Fruit fly (Drosophila melanogaster) whole organism, embryonic: ENCODE measurements around the gene CG43998.

Source experiments
- CG10209 ChIP-seq: fragments of 200-800 bp; sonication (Bioruptor generic); optimal IDR thresholded peaks from 3 replicates; lab custom pipeline; 2017; ENCODE audit warnings: missing biosample characterization, mild to moderate bottlenecking, missing genetic modification characterization, missing genetic modification reagents
- CG10267 ChIP-seq: fragments of 200-800 bp; sonication (Bioruptor generic); optimal IDR thresholded peaks from 2 replicates; lab custom pipeline; 2018; ENCODE audit warnings: missing biosample characterization, mild to moderate bottlenecking, missing genetic modification characterization, moderate library complexity
- CG10274 ChIP-seq: fragments of 200-800 bp; sonication (Bioruptor generic); optimal IDR thresholded peaks from 3 replicates; lab custom pipeline; 2017; ENCODE audit warnings: missing biosample characterization, mild to moderate bottlenecking, missing genetic modification characterization
- CG10462 ChIP-seq: fragments of 200-800 bp; sonication (Bioruptor generic); optimal IDR thresholded peaks from 2 replicates; lab custom pipeline; 2016; ENCODE audit warnings: missing biosample characterization, missing genetic modification characterization
- CG10565 ChIP-seq: fragments of 200-800 bp; sonication (Bioruptor generic); optimal IDR thresholded peaks from 3 replicates; lab custom pipeline; 2016; ENCODE audit warnings: missing biosample characterization, mild to moderate bottlenecking, missing genetic modification characterization
- CG10654 ChIP-seq: fragments of 200-800 bp; sonication (Bioruptor generic); optimal IDR thresholded peaks from 2 replicates; lab custom pipeline; 2016; ENCODE audit warnings: missing biosample characterization, missing genetic modification characterization
- CG11695 ChIP-seq: fragments of 200-800 bp; sonication (Bioruptor generic); IDR thresholded peaks from 3 replicates; pipeline ENCODE4 v1.3.6; 2022; ENCODE audit warnings: missing biosample characterization, missing genetic modification characterization
- CG12104 ChIP-seq: fragments of 200-800 bp; sonication (Bioruptor generic); optimal IDR thresholded peaks from 3 replicates; lab custom pipeline; 2016; ENCODE audit warnings: missing biosample characterization, missing genetic modification characterization
- CG14050 ChIP-seq: fragments of 200-800 bp; sonication (Bioruptor generic); IDR thresholded peaks from 3 replicates; pipeline ENCODE4 v1.3.6; 2022; ENCODE audit warnings: missing biosample characterization, missing genetic modification characterization
- CG14710 ChIP-seq: fragments of 200-800 bp; sonication (Bioruptor generic); optimal IDR thresholded peaks from 3 replicates; lab custom pipeline; 2019; ENCODE audit warnings: missing biosample characterization, mild to moderate bottlenecking, missing genetic modification characterization, moderate library complexity
- CG16863 ChIP-seq: fragments of 200-800 bp; sonication (Bioruptor generic); optimal IDR thresholded peaks from 3 replicates; lab custom pipeline; 2016; ENCODE audit warnings: missing biosample characterization, missing genetic modification characterization
- CG18619 ChIP-seq: fragments of 200-800 bp; sonication (Bioruptor generic); optimal IDR thresholded peaks from 3 replicates; lab custom pipeline; 2017; ENCODE audit warnings: missing biosample characterization, mild to moderate bottlenecking, missing genetic modification characterization
- CG2678 ChIP-seq: fragments of 200-800 bp; sonication (Bioruptor generic); optimal IDR thresholded peaks from 3 replicates; lab custom pipeline; 2019; ENCODE audit warnings: missing biosample characterization, mild to moderate bottlenecking, missing genetic modification characterization, moderate library complexity
- CG2712 ChIP-seq: fragments of 200-800 bp; optimal IDR thresholded peaks from 3 replicates; lab custom pipeline; 2019; ENCODE audit warnings: missing biosample characterization, mild to moderate bottlenecking, missing genetic modification characterization, moderate library complexity
- CG30431 ChIP-seq: fragments of 200-800 bp; sonication (Bioruptor generic); optimal IDR thresholded peaks from 2 replicates; lab custom pipeline; 2017; ENCODE audit warnings: missing biosample characterization, missing genetic modification characterization
- CG3726 ChIP-seq: fragments of 200-800 bp; sonication (Bioruptor generic); IDR thresholded peaks from 3 replicates; pipeline ENCODE4, ENCODE4 v1.3.6; 2022; ENCODE audit warnings: missing biosample characterization, missing genetic modification characterization
- CG3847 ChIP-seq: fragments of 200-800 bp; sonication (Bioruptor generic); IDR thresholded peaks from 2 replicates; pipeline ENCODE4 v1.3.6; 2022; ENCODE audit warnings: missing biosample characterization, missing genetic modification characterization
- CG4617 ChIP-seq: fragments of 200-800 bp; sonication (Bioruptor generic); optimal IDR thresholded peaks from 3 replicates; lab custom pipeline; 2016; ENCODE audit warnings: missing biosample characterization, missing genetic modification characterization, borderline replicate concordance
- CG6813 ChIP-seq: fragments of 200-800 bp; sonication (Bioruptor generic); optimal IDR thresholded peaks from 2 replicates; lab custom pipeline; 2017; ENCODE audit warnings: missing biosample characterization, missing genetic modification characterization, mild to moderate bottlenecking, moderate library complexity, missing genetic modification reagents
- CG7786 ChIP-seq: fragments of 200-800 bp; sonication (Bioruptor generic); optimal IDR thresholded peaks from 2 replicates; lab custom pipeline; 2016; ENCODE audit warnings: missing biosample characterization, missing genetic modification characterization
- CG7928 ChIP-seq: fragments of 200-800 bp; sonication (Bioruptor generic); optimal IDR thresholded peaks from 2 replicates; lab custom pipeline; 2017; ENCODE audit warnings: missing biosample characterization, mild to moderate bottlenecking, missing genetic modification characterization
- CG7987 ChIP-seq: fragments of 200-800 bp; sonication (Bioruptor generic); optimal IDR thresholded peaks from 2 replicates; lab custom pipeline; 2018; ENCODE audit warnings: missing biosample characterization, mild to moderate bottlenecking, missing genetic modification characterization, moderate library complexity
- CG8478 ChIP-seq: fragments of >200 bp; optimal IDR thresholded peaks from 2 replicates; lab custom pipeline; 2018
- CG9797 ChIP-seq: fragments of 200-800 bp; sonication (Bioruptor generic); optimal IDR thresholded peaks from 3 replicates; lab custom pipeline; 2018; ENCODE audit warnings: missing biosample characterization, mild to moderate bottlenecking, missing genetic modification characterization
- D19A ChIP-seq: fragments of 200-800 bp; optimal IDR thresholded peaks from 3 replicates; lab custom pipeline; 2019; ENCODE audit warnings: missing biosample characterization, mild to moderate bottlenecking, missing genetic modification characterization, moderate library complexity
- Dip3 ChIP-seq: fragments of 200-800 bp; sonication (Bioruptor generic); optimal IDR thresholded peaks from 3 replicates; lab custom pipeline; 2016; ENCODE audit warnings: missing biosample characterization, missing genetic modification characterization
- Doc3 ChIP-seq: fragments of 200-800 bp; sonication (Bioruptor generic); IDR thresholded peaks from 3 replicates; pipeline ENCODE4 v1.3.6; 2022; ENCODE audit warnings: missing biosample characterization, missing genetic modification characterization; ENCODE audit not compliant: partially characterized antibody
- E2f2 ChIP-seq: fragments of 200-800 bp; sonication (Bioruptor generic); IDR thresholded peaks from 2 replicates; pipeline ENCODE4 v1.3.6; 2022; ENCODE audit warnings: missing biosample characterization, missing genetic modification characterization
- HLH4C ChIP-seq: fragments of 200-800 bp; sonication (Bioruptor generic); IDR thresholded peaks from 3 replicates; pipeline ENCODE4 v1.3.6; 2022; ENCODE audit warnings: missing biosample characterization, missing genetic modification characterization; ENCODE audit not compliant: partially characterized antibody
- HmgZ ChIP-seq: fragments of 200-800 bp; sonication (Bioruptor generic); optimal IDR thresholded peaks from 2 replicates; lab custom pipeline; 2018; ENCODE audit warnings: missing biosample characterization, mild to moderate bottlenecking, missing genetic modification characterization
- Lpt ChIP-seq: fragments of >200 bp; optimal IDR thresholded peaks from 2 replicates; lab custom pipeline; 2018; ENCODE audit warnings: missing biosample characterization, missing genetic modification characterization
- MBD-R2 ChIP-seq: fragments of 200-800 bp; sonication (Bioruptor generic); IDR thresholded peaks from 2 replicates; pipeline ENCODE4 v1.3.6; 2022; ENCODE audit warnings: missing biosample characterization, missing genetic modification characterization
- Neu2 ChIP-seq: fragments of 200-800 bp; sonication (Bioruptor generic); optimal IDR thresholded peaks from 3 replicates; lab custom pipeline; 2016; ENCODE audit warnings: missing biosample characterization, missing genetic modification characterization, borderline replicate concordance
- Scr ChIP-seq: fragments of 200-800 bp; sonication (Bioruptor generic); IDR thresholded peaks from 2 replicates; pipeline ENCODE4 v1.3.6; 2022; ENCODE audit warnings: missing biosample characterization, missing genetic modification characterization; ENCODE audit not compliant: partially characterized antibody
- Sry-δ ChIP-seq: fragments of 200-800 bp; sonication (Bioruptor generic); optimal IDR thresholded peaks from 2 replicates; lab custom pipeline; 2016; ENCODE audit warnings: missing biosample characterization, missing genetic modification characterization
- Taf1 ChIP-seq: fragments of 200-800 bp; sonication (Bioruptor generic); IDR thresholded peaks from 2 replicates; pipeline ENCODE4 v1.3.6; 2022; ENCODE audit warnings: missing biosample characterization, missing genetic modification characterization
- ara ChIP-seq: fragments of 200-800 bp; sonication (Bioruptor generic); IDR thresholded peaks from 2 replicates; pipeline ENCODE4 v1.3.6; 2022; ENCODE audit warnings: missing biosample characterization, missing genetic modification characterization
- ci ChIP-seq: fragments of 200-800 bp; sonication (Bioruptor generic); IDR thresholded peaks from 3 replicates; pipeline ENCODE4 v1.3.6; 2022; ENCODE audit warnings: missing biosample characterization, missing genetic modification characterization
- dimm ChIP-seq: fragments of 200-800 bp; sonication (Bioruptor generic); IDR thresholded peaks from 2 replicates; pipeline ENCODE4 v1.3.6; 2022; ENCODE audit warnings: missing biosample characterization, missing genetic modification characterization
- dpn ChIP-seq, 2 experiments: fragments of 200-800 bp; sonication (Bioruptor generic); optimal IDR thresholded peaks; 3 replicates each; lab custom pipeline; 2016; ENCODE audit warnings: missing biosample characterization in 2 of 2, missing genetic modification characterization in 2 of 2
- en ChIP-seq: fragments of 200-800 bp; sonication (Bioruptor generic); optimal IDR thresholded peaks from 2 replicates; lab custom pipeline; 2016; ENCODE audit warnings: missing biosample characterization, missing genetic modification characterization
- gce ChIP-seq: fragments of 200-800 bp; sonication (Bioruptor generic); IDR thresholded peaks from 3 replicates; pipeline ENCODE4 v1.3.6; 2022; ENCODE audit warnings: missing biosample characterization, missing genetic modification characterization
- lab ChIP-seq: fragments of 200-800 bp; sonication (Bioruptor generic); optimal IDR thresholded peaks from 3 replicates; lab custom pipeline; 2017; ENCODE audit warnings: missing biosample characterization, missing genetic modification characterization, mild to moderate bottlenecking, moderate library complexity, missing genetic modification reagents
- scrt ChIP-seq: fragments of 200-800 bp; sonication (Bioruptor generic); optimal IDR thresholded peaks from 2 replicates; lab custom pipeline; 2018; ENCODE audit warnings: missing biosample characterization, mild to moderate bottlenecking, missing genetic modification characterization, moderate library complexity
- sisA ChIP-seq: fragments of 200-800 bp; sonication (Bioruptor generic); IDR thresholded peaks from 2 replicates; pipeline ENCODE4 v1.3.6; 2022; ENCODE audit warnings: missing biosample characterization, missing genetic modification characterization
- slou ChIP-seq: fragments of 200-800 bp; sonication (Bioruptor generic); optimal IDR thresholded peaks from 3 replicates; lab custom pipeline; 2016; ENCODE audit warnings: missing biosample characterization, missing genetic modification characterization
- sna ChIP-seq: fragments of 200-800 bp; sonication (Bioruptor generic); IDR thresholded peaks from 2 replicates; pipeline ENCODE4 v1.3.6; 2022; ENCODE audit warnings: missing biosample characterization, missing genetic modification characterization; ENCODE audit not compliant: partially characterized antibody
- sob ChIP-seq: fragments of 200-800 bp; sonication (Bioruptor generic); IDR thresholded peaks from 2 replicates; pipeline ENCODE4 v1.3.6; 2022; ENCODE audit warnings: missing biosample characterization, missing genetic modification characterization
- ssp ChIP-seq: fragments of 200-800 bp; sonication (Bioruptor generic); IDR thresholded peaks from 2 replicates; pipeline ENCODE4 v1.3.6; 2022; ENCODE audit warnings: missing biosample characterization, missing genetic modification characterization
- z ChIP-seq: fragments of 200-800 bp; sonication (Bioruptor generic); IDR thresholded peaks from 3 replicates; pipeline ENCODE4 v1.3.6; 2022; ENCODE audit warnings: missing biosample characterization, missing genetic modification characterization
- zfh1 ChIP-seq: fragments of 200-800 bp; sonication (Bioruptor generic); IDR thresholded peaks from 3 replicates; pipeline ENCODE4 v1.3.6; 2022; ENCODE audit warnings: missing biosample characterization, missing genetic modification characterization

Gene CG43998

dm6 chr3R:23928950-23929602 is at the start of gene CG43998, which contains the start of the genes CG43999 and CG31142:
Gene CG43998, minus strand, starts transcription at chr3R:23929000.
Gene CG43999, minus strand, starts transcription at chr3R:23929000.
Gene CG31142, plus strand, starts transcription at chr3R:23929243.
- TF ChIP-seq ssp (GFP tag; lab: Robert Waterston, UW) = no peak
- no peak for TF ChIP-seq z (GFP tag; lab: Robert Waterston, UW)
- no peak for TF ChIP-seq sisA (GFP tag; lab: Robert Waterston, UW)
- no peak for TF ChIP-seq scrt (GFP tag; lab: Kevin White, UChicago)
- TF ChIP-seq CG9797 (GFP tag; lab: Kevin White, UChicago) = peak; percentile 45
- no peak for TF ChIP-seq Scr (GFP tag; lab: Robert Waterston, UW)
- no peak for TF ChIP-seq Doc3
- TF ChIP-seq Taf1 (GFP tag; lab: Robert Waterston, UW) = no peak
- no peak for TF ChIP-seq CG10209 (GFP tag; lab: Kevin White, UChicago)
- TF ChIP-seq HmgZ (tag; lab: Kevin White, UChicago) = peak; percentile 35
- no peak for TF ChIP-seq Lpt (GFP tag; lab: Kevin White, UChicago)
- peak; percentile 15 for TF ChIP-seq CG10274 (GFP tag; lab: Kevin White, UChicago)
- TF ChIP-seq E2f2 (GFP tag; lab: Robert Waterston, UW) = peak; percentile 32
- no peak for TF ChIP-seq dimm
- TF ChIP-seq CG4617 = peak; percentile 33
- TF ChIP-seq D19A (tag; lab: Kevin White, UChicago) = peak; percentile 97
- no peak for TF ChIP-seq Neu2 (GFP tag; lab: Kevin White, UChicago)
- TF ChIP-seq Sry-δ (GFP tag; lab: Kevin White, UChicago) = peak; percentile 15
- TF ChIP-seq CG16863 (GFP tag; lab: Kevin White, UChicago) = no peak
- TF ChIP-seq CG14050 = no peak
- no peak for TF ChIP-seq CG7928 (GFP tag; lab: Kevin White, UChicago)
- TF ChIP-seq CG30431 (GFP tag; lab: Kevin White, UChicago) = no peak
- no peak for TF ChIP-seq CG3726 (GFP tag; lab: Robert Waterston, UW)
- no peak for TF ChIP-seq slou (GFP tag; lab: Kevin White, UChicago)
- TF ChIP-seq CG7786 (GFP tag; lab: Kevin White, UChicago) = no peak
- TF ChIP-seq lab = no peak
- no peak for TF ChIP-seq CG12104 (GFP tag; lab: Kevin White, UChicago)
- no peak for TF ChIP-seq CG11695 (GFP tag; lab: Robert Waterston, UW)
- TF ChIP-seq dpn (GFP tag; optimal IDR thresholded peaks at IDR 0.05; lab: Kevin White, UChicago) = peak in 1 of 2 experiments; percentile 5
- TF ChIP-seq zfh1 (GFP tag; lab: Robert Waterston, UW) = no peak
- TF ChIP-seq CG18619 (GFP tag; lab: Kevin White, UChicago) = no peak
- no peak for TF ChIP-seq ara (GFP tag; lab: Robert Waterston, UW)
- TF ChIP-seq CG7987 (GFP tag; lab: Kevin White, UChicago) = no peak
- TF ChIP-seq CG10462 (GFP tag; lab: Kevin White, UChicago) = no peak
- TF ChIP-seq CG14710 (tag; lab: Kevin White, UChicago) = peak; percentile 12
- TF ChIP-seq CG10565 (GFP tag; lab: Kevin White, UChicago) = no peak
- TF ChIP-seq MBD-R2 (GFP tag; lab: Robert Waterston, UW) = peak; percentile 77
- no peak for TF ChIP-seq ci
- TF ChIP-seq en (GFP tag; lab: Kevin White, UChicago) = no peak
- peak; percentile 17; the same call in 1 of the 2 replicates for TF ChIP-seq sob (GFP tag; lab: Robert Waterston, UW)
- TF ChIP-seq CG10654 (GFP tag; lab: Kevin White, UChicago) = no peak
- TF ChIP-seq CG2712 (tag; lab: Kevin White, UChicago) = no peak
- TF ChIP-seq HLH4C (GFP tag; lab: Robert Waterston, UW) = no peak
- no peak for TF ChIP-seq CG6813 (GFP tag; lab: Kevin White, UChicago)
- no peak for TF ChIP-seq sna (GFP tag; lab: Robert Waterston, UW)
- TF ChIP-seq gce (GFP tag; lab: Robert Waterston, UW) = no peak
- no peak for TF ChIP-seq Dip3
- TF ChIP-seq CG2678 (tag; lab: Kevin White, UChicago) = no peak
- no peak; the same call in 1 of the 2 replicates for TF ChIP-seq CG3847
- TF ChIP-seq CG10267 (tag; lab: Kevin White, UChicago) = no peak
- no peak for TF ChIP-seq CG8478 (lab: Kevin White, UChicago)
